Fruit fly (Drosophila melanogaster): ENCODE measurements around the gene e.

DNA sequence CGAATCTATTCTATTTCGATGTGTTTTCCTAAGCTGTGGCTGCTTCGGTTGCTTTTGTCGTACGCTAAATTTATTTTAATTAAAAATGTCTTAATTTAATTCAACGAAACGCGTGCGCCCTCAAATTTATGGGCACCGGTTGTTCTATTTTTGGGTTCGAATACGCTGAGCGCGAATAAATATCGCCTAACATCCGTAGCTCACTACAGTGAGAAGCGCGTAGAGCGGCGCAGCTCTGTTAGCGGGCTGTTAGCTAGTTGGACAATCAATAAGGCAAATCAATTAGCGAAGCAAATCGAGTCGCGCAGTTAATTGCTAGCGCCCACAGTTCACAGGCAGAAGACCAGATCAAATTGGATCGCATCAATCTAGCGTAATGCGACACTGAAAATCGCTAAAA lies 26.9 kb downstream of the e start:
- no peak for TF ChIP-seq usp (GFP tag; optimal IDR thresholded peaks at IDR 0.05)
- no peak for TF ChIP-seq CG8478 (optimal IDR thresholded peaks at IDR 0.05)
- TF ChIP-seq psq (optimal IDR thresholded peaks at IDR 0.05) = no peak
- no peak for TF ChIP-seq pan (optimal IDR thresholded peaks at IDR 0.05)
- TF ChIP-seq Dll (optimal IDR thresholded peaks at IDR 0.05) = no peak
- no peak for TF ChIP-seq EcR (GFP tag; optimal IDR thresholded peaks at IDR 0.05)
